Fruit fly (Drosophila melanogaster): ENCODE data around the gene RpL30.

The RpL30 gene

DNA sequence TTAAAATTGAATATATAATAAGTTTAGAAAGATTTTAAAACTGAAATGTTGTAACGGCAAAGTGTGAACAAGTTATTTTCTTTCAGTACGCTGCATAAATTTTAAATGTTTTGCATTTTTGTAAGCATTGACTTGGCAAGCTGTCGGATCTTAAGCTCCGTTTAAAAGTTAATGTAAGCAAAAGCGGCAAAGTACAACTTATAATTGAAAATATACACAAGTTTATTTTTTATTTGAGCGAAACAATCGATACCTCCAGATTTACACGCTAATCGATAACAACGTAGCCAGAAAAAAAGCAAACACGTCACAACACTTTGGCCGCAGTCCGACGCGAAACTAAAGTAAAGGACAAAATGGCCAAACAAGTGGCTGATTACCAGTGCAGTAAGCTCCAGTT, 32.5 kb upstream of the RpL30 start, which contains the start of gene Catsup (continued):
- no peak for TF ChIP-seq Adf1 (GFP tag; IDR thresholded peaks at IDR 0.05)
- no peak for TF ChIP-seq oc (tag; optimal IDR thresholded peaks at IDR 0.05)
- TF ChIP-seq zen2 (GFP tag; IDR thresholded peaks at IDR 0.05; ENCODE audit: partially characterized antibody): peak; percentile 43; the same call in 1 of the 3 replicates
- no peak for TF ChIP-seq Dip2 (GFP tag; IDR thresholded peaks at IDR 0.05)
- no peak for TF ChIP-seq Optix (GFP tag; IDR thresholded peaks at IDR 0.05)
- TF ChIP-seq CG12942 (GFP tag; optimal IDR thresholded peaks at IDR 0.05): no peak
- TF ChIP-seq Elba2 (GFP tag; optimal IDR thresholded peaks at IDR 0.05): no peak
- TF ChIP-seq CG8281 (tag; optimal IDR thresholded peaks at IDR 0.05): no peak
- TF ChIP-seq CG1602 (GFP tag; optimal IDR thresholded peaks at IDR 0.05): no peak
- TF ChIP-seq luna (GFP tag; optimal IDR thresholded peaks at IDR 0.05): no peak
- TF ChIP-seq Deaf1 (tag; optimal IDR thresholded peaks at IDR 0.05): no peak
- TF ChIP-seq croc (GFP tag; conservative IDR thresholded peaks at IDR 0.05): no peak
- TF ChIP-seq CG9932 (GFP tag; IDR thresholded peaks at IDR 0.05): no peak
- no peak for TF ChIP-seq CG7271 (tag; optimal IDR thresholded peaks at IDR 0.05)
- no peak for TF ChIP-seq CG5245 (GFP tag; optimal IDR thresholded peaks at IDR 0.05)
- TF ChIP-seq Hey (tag; optimal IDR thresholded peaks at IDR 0.05): no peak
- no peak for TF ChIP-seq lilli (GFP tag; optimal IDR thresholded peaks at IDR 0.05)
- TF ChIP-seq aop (GFP tag; IDR thresholded peaks at IDR 0.05): no peak
- no peak for TF ChIP-seq CoRest (tag; optimal IDR thresholded peaks at IDR 0.05)
- TF ChIP-seq tgo (GFP tag; IDR thresholded peaks at IDR 0.05): no peak
- TF ChIP-seq CG18764 (GFP tag; optimal IDR thresholded peaks at IDR 0.05): no peak
- TF ChIP-seq CG17385 (GFP tag; optimal IDR thresholded peaks at IDR 0.05): no peak
- TF ChIP-seq CG3065 (GFP tag; optimal IDR thresholded peaks at IDR 0.05): no peak
- TF ChIP-seq TFAM (GFP tag; optimal IDR thresholded peaks at IDR 0.05): no peak
- TF ChIP-seq CG11247 (GFP tag; IDR thresholded peaks at IDR 0.05): no peak
- peak; percentile 47; the same call in 2 of the 3 replicates for TF ChIP-seq CG14860 (GFP tag; IDR thresholded peaks at IDR 0.05; ENCODE audit: partially characterized antibody)
- no peak for TF ChIP-seq CG12155 (GFP tag; optimal IDR thresholded peaks at IDR 0.05)
- peak; percentile 20 for TF ChIP-seq Sin3A (optimal IDR thresholded peaks at IDR 0.05)
- peak; percentile 24 for TF ChIP-seq Xbp1 (GFP tag; optimal IDR thresholded peaks at IDR 0.05)
- peak; percentile 22 for TF ChIP-seq CG14710 (tag; optimal IDR thresholded peaks at IDR 0.05)
- no peak for TF ChIP-seq pros (GFP tag; optimal IDR thresholded peaks at IDR 0.05)
- TF ChIP-seq dysf (GFP tag; IDR thresholded peaks at IDR 0.05): no peak
- TF ChIP-seq Myb (GFP tag; optimal IDR thresholded peaks at IDR 0.05): peak; percentile 46
- no peak for TF ChIP-seq gem (tag; optimal IDR thresholded peaks at IDR 0.05)
- no peak for TF ChIP-seq CG8924 (tag; optimal IDR thresholded peaks at IDR 0.05)
- no peak for TF ChIP-seq CG31388 (GFP tag; optimal IDR thresholded peaks at IDR 0.05)
- no peak for TF ChIP-seq Lim3 (GFP tag; IDR thresholded peaks at IDR 0.05)
- TF ChIP-seq kni (GFP tag; optimal IDR thresholded peaks at IDR 0.05): no peak
- TF ChIP-seq btn (GFP tag; optimal IDR thresholded peaks at IDR 0.05): no peak
- TF ChIP-seq CG18619 (GFP tag; optimal IDR thresholded peaks at IDR 0.05): no peak
- no peak for TF ChIP-seq Dek (tag; optimal IDR thresholded peaks at IDR 0.05)
- no peak for TF ChIP-seq zfh1 (GFP tag; IDR thresholded peaks at IDR 0.05)
- no peak for TF ChIP-seq z (GFP tag; IDR thresholded peaks at IDR 0.05)
- TF ChIP-seq E2f1 (GFP tag; IDR thresholded peaks at IDR 0.05): no peak
- no peak for TF ChIP-seq CG8290 (GFP tag; optimal IDR thresholded peaks at IDR 0.05)
- no peak for TF ChIP-seq CG8290 (tag; optimal IDR thresholded peaks at IDR 0.05)
- no peak for TF ChIP-seq MTF-1 (GFP tag; optimal IDR thresholded peaks at IDR 0.05; ENCODE audit: borderline replicate concordance)
- TF ChIP-seq PHDP (tag; optimal IDR thresholded peaks at IDR 0.05): no peak
- TF ChIP-seq abd-A (tag; optimal IDR thresholded peaks at IDR 0.05): no peak
- peak; percentile 59 for TF ChIP-seq amos (GFP tag; IDR thresholded peaks at IDR 0.05; ENCODE audit: partially characterized antibody)
- TF ChIP-seq Sox100B (GFP tag; optimal IDR thresholded peaks at IDR 0.05): no peak
- no peak for TF ChIP-seq CG6254 (GFP tag; optimal IDR thresholded peaks at IDR 0.05)
- TF ChIP-seq Lpt (GFP tag; optimal IDR thresholded peaks at IDR 0.05): no peak

All from whole organism, embryonic.